Fruit fly (Drosophila melanogaster): ENCODE results near the gene CG1394.

Gene CG1394

DNA sequence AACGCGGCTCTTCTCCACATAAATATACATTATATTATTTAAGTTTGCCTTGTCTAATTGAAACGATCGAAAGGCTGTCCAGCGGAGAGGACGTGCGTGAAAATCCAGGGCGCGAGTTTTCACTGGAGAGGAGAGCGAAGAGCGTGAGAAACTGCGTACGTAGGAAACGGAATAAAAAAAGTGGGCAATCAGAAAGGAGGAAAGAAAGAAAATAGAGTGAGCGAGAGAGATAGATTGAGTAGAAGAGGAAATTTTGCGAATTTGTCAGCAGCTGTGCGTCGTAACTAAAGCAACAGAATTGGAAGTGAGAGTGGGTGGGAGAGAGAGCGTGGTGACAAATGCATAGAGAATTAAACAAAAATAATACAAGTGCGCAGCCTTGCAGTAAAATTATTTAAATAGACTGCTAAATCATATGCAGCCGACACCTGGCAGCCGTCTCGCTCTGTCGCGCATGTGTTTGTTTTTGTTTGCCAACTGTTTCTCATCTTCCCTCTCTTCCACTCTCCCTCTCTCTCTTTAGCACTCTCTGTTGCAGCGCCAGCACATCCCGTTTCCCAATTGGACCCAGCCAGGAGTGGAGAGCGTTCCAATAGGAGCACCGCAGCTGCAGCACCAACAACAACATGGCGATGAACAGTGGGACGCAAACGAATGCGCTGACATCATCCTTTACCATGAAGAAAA lies 15.8 kb downstream of the CG1394 start:
- TF ChIP-seq fru (optimal IDR thresholded peaks at IDR 0.05), result no peak
- TF ChIP-seq Doc3 (GFP tag; IDR thresholded peaks at IDR 0.05; ENCODE audit: partially characterized antibody), result no peak
- TF ChIP-seq h (optimal IDR thresholded peaks at IDR 0.05), result no peak
- no peak for TF ChIP-seq gem (tag; optimal IDR thresholded peaks at IDR 0.05)
- no peak for TF ChIP-seq CG12219 (GFP tag; optimal IDR thresholded peaks at IDR 0.05)
- no peak for TF ChIP-seq CG14441 (GFP tag; IDR thresholded peaks at IDR 0.05)
- no peak for TF ChIP-seq vnd (GFP tag; IDR thresholded peaks at IDR 0.05; ENCODE audit: partially characterized antibody)
- no peak for TF ChIP-seq CkIIα-i1 (GFP tag; IDR thresholded peaks at IDR 0.05)
- TF ChIP-seq zfh1 (GFP tag; IDR thresholded peaks at IDR 0.05), result no peak
- TF ChIP-seq Mad (GFP tag; optimal IDR thresholded peaks at IDR 0.05), result no peak
- TF ChIP-seq pho (GFP tag; optimal IDR thresholded peaks at IDR 0.05), result no peak
- TF ChIP-seq slp2 (GFP tag; optimal IDR thresholded peaks at IDR 0.05), result no peak
- TF ChIP-seq CG10267 (tag; optimal IDR thresholded peaks at IDR 0.05), result no peak
- TF ChIP-seq ato (GFP tag; IDR thresholded peaks at IDR 0.05; ENCODE audit: partially characterized antibody), result no peak
- TF ChIP-seq CG6791 (GFP tag; IDR thresholded peaks at IDR 0.05; ENCODE audit: partially characterized antibody), result peak; percentile 31; the same call in 1 of the 3 replicates
- TF ChIP-seq so (GFP tag; IDR thresholded peaks at IDR 0.05), result no peak
- TF ChIP-seq CG10462 (GFP tag; optimal IDR thresholded peaks at IDR 0.05), result no peak
- no peak for TF ChIP-seq CG9876 (GFP tag; optimal IDR thresholded peaks at IDR 0.05)
- no peak for TF ChIP-seq CG18011 (GFP tag; optimal IDR thresholded peaks at IDR 0.05)
- TF ChIP-seq NC2α (GFP tag; optimal IDR thresholded peaks at IDR 0.05), result no peak
- TF ChIP-seq Hsf (GFP tag; optimal IDR thresholded peaks at IDR 0.05), result no peak
- TF ChIP-seq corto (GFP tag; optimal IDR thresholded peaks at IDR 0.05), result no peak
- TF ChIP-seq slbo (GFP tag; IDR thresholded peaks at IDR 0.05), result no peak
- no peak for TF ChIP-seq Hmr (GFP tag; optimal IDR thresholded peaks at IDR 0.05)
- no peak for TF ChIP-seq ems (GFP tag; optimal IDR thresholded peaks at IDR 0.05)
- no peak for TF ChIP-seq CG9437 (GFP tag; optimal IDR thresholded peaks at IDR 0.05)
- no peak for TF ChIP-seq CG17186 (GFP tag; optimal IDR thresholded peaks at IDR 0.05)
- no peak for TF ChIP-seq dmrt11E (tag; optimal IDR thresholded peaks at IDR 0.05)
- TF ChIP-seq CG2199 (GFP tag; IDR thresholded peaks at IDR 0.05), result no peak
- TF ChIP-seq CG32532 (GFP tag; IDR thresholded peaks at IDR 0.05), result no peak
- TF ChIP-seq Ssrp (tag; optimal IDR thresholded peaks at IDR 0.05), result no peak
- no peak for TF ChIP-seq CG13775 (GFP tag; optimal IDR thresholded peaks at IDR 0.05)
- TF ChIP-seq Blimp-1 (GFP tag; optimal IDR thresholded peaks at IDR 0.05), result no peak
- TF ChIP-seq CG17361 (GFP tag; IDR thresholded peaks at IDR 0.05), result no peak
- TF ChIP-seq Med (GFP tag), result peak; percentile 59
- TF ChIP-seq prd (optimal IDR thresholded peaks at IDR 0.05), result no peak
- no peak for TF ChIP-seq prd (GFP tag; IDR thresholded peaks at IDR 0.05)
- no peak for TF ChIP-seq CG1233 (GFP tag; optimal IDR thresholded peaks at IDR 0.05)
- no peak for TF ChIP-seq nerfin-1 (tag; optimal IDR thresholded peaks at IDR 0.05)
- no peak for TF ChIP-seq zf30C (GFP tag; optimal IDR thresholded peaks at IDR 0.05)
- TF ChIP-seq Ada2b (GFP tag; IDR thresholded peaks at IDR 0.05), result no peak
- no peak for TF ChIP-seq Xbp1 (GFP tag; optimal IDR thresholded peaks at IDR 0.05)
- TF ChIP-seq gt (GFP tag; IDR thresholded peaks at IDR 0.05), result no peak
- no peak for TF ChIP-seq CG6654 (GFP tag; optimal IDR thresholded peaks at IDR 0.05)
- TF ChIP-seq NFAT (GFP tag; IDR thresholded peaks at IDR 0.05), result no peak
- no peak for TF ChIP-seq z (GFP tag; IDR thresholded peaks at IDR 0.05)
- TF ChIP-seq bab2 (GFP tag; optimal IDR thresholded peaks at IDR 0.05), result no peak
- no peak for TF ChIP-seq Optix (GFP tag; IDR thresholded peaks at IDR 0.05)
- no peak for TF ChIP-seq CG11696 (GFP tag; IDR thresholded peaks at IDR 0.05)
- TF ChIP-seq CG7928 (GFP tag; optimal IDR thresholded peaks at IDR 0.05), result no peak
- TF ChIP-seq CG11085 (GFP tag; IDR thresholded peaks at IDR 0.05), result no peak
- TF ChIP-seq CG4404 (GFP tag; IDR thresholded peaks at IDR 0.05), result no peak
